Worm (Caenorhabditis elegans): ENCODE results near the gene F47B10.8.

ce11 chrX:10896498-10896897, 14.1 kb downstream of the F47B10.8 start, which contains the start of gene haly-1:
- TF ChIP-seq R02D3.7 (tag; optimal IDR thresholded peaks at IDR 0.05) (no peak), egl-27 (tag; optimal IDR thresholded peaks at IDR 0.05) (no peak), zag-1 (tag; optimal IDR thresholded peaks at IDR 0.05) (no peak), nhr-67 (tag; optimal IDR thresholded peaks at IDR 0.05) (no peak), ztf-11 (tag; optimal IDR thresholded peaks at IDR 0.05) (no peak), nhr-25 (tag; optimal IDR thresholded peaks at IDR 0.05) (no peak), pha-4 (tag; optimal IDR thresholded peaks at IDR 0.05) (no peak), nhr-11 (tag; optimal IDR thresholded peaks at IDR 0.05) (no peak), nhr-76 (tag; optimal IDR thresholded peaks at IDR 0.05) (no peak), nfya-1 (tag; optimal IDR thresholded peaks at IDR 0.05; ENCODE audit: insufficient read depth) (no peak), fkh-10 (GFP tag; optimal IDR thresholded peaks at IDR 0.05) (no peak)

All from whole organism, L3 larva.